Worm (Caenorhabditis elegans) whole organism, young adult: ENCODE data around the gene C05C10.3.

ENCODE experiments used
- F33H1.4 ChIP-seq: fragments of 200-800 bp; sonication (Bioruptor generic); IDR thresholded peaks from 2 replicates; pipeline ENCODE4 v1.3.6; 2022; ENCODE audit warnings: missing genetic modification reagents, missing genetic modification characterization, missing compliant biosample characterization
- chd-7 ChIP-seq: sonication (generic microtip); optimal IDR thresholded peaks from 2 replicates; lab custom pipeline; 2016; ENCODE audit warnings: mild to moderate bottlenecking, missing genetic modification characterization, moderate library complexity, missing compliant biosample characterization
- ztf-25 ChIP-seq: fragments of 200-800 bp; sonication (Bioruptor generic); IDR thresholded peaks from 2 replicates; pipeline ENCODE4 v1.3.6; 2022; ENCODE audit warnings: missing genetic modification reagents, missing genetic modification characterization, missing compliant biosample characterization

DNA sequence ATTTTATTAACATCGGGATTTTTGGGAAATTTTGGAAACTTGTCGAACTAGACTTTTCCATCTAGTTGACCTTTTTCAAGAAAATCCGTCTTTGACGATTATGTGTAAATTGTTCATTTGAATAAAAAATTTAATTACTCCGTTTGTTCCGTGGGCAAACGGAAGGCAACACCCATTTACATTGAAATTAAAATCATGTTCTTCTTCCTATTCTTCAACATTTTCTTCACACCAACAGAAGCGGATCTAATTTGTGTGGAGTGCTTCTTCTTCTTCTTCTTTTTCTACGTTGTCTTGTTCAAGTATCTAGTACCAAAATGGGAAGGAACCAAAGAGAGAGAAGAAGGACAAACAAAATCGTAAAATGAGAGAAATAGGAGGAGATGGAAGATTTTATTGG lies 45.7 kb upstream of the C05C10.3 start:
- no peak for TF ChIP-seq chd-7 (tag; lab: Kevin White, UChicago)
- no peak for TF ChIP-seq F33H1.4 (GFP tag; lab: Robert Waterston, UW)
- no peak for TF ChIP-seq ztf-25 (GFP tag; lab: Robert Waterston, UW)
